Worm (Caenorhabditis elegans): ENCODE data around the gene str-94.

str-94 gene

DNA sequence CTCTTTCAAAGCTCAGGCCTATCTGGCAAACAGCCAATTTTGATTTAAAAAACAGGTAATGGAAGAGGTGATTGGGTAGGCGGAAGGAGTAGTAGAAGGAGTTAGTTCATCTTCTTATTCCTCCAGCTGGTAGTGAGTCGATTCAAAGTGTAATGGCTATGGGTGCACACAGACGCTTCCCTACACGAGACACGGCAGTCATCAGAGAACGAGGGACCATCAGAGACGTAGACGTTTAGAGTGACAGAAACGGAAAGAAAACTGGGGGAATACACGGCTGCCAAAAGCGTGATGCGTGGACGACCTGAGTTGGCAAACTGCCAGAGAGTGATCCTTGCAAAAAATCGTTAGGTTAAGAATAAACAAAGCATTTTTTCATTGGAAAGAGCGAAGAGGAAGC is 1.7 kb downstream of the str-94 start:
- TF ChIP-seq snpc-4 (tag; optimal IDR thresholded peaks at IDR 0.05) (no peak), daf-16 (GFP tag; optimal IDR thresholded peaks at IDR 0.05) (no peak), daf-16 (tag; optimal IDR thresholded peaks at IDR 0.05) (no peak), set-16 (GFP tag; IDR thresholded peaks at IDR 0.05) (no peak), unc-62 (GFP tag; optimal IDR thresholded peaks at IDR 0.05 in 1 of 2) (peak in 1 of 2 experiments; percentile 83), unc-62 (tag; optimal IDR thresholded peaks at IDR 0.05) (no peak), ceh-20 (GFP tag; IDR thresholded peaks at IDR 0.05) (0 out of 2 replicates have a peak, but pooled peaks have one; percentile 19), lin-1 (GFP tag; IDR thresholded peaks at IDR 0.05) (no peak), daf-12 (tag; optimal IDR thresholded peaks at IDR 0.05) (no peak), ceh-28 (tag; optimal IDR thresholded peaks at IDR 0.05) (no peak), F44E2.7 (GFP tag; IDR thresholded peaks at IDR 0.05) (no peak), egl-27 (tag; optimal IDR thresholded peaks at IDR 0.05) (no peak), hlh-11 (tag; optimal IDR thresholded peaks at IDR 0.05) (peak; percentile 52), ceh-44 (GFP tag; IDR thresholded peaks at IDR 0.05) (no peak), lsy-2 (tag; optimal IDR thresholded peaks at IDR 0.05) (peak in 1 of 2 experiments; percentile 28), vab-7 (GFP tag; IDR thresholded peaks at IDR 0.05) (no peak), aha-1 (tag) (peak; percentile 11), fkh-10 (GFP tag; optimal IDR thresholded peaks at IDR 0.05) (no peak), F49E8.2 (tag; optimal IDR thresholded peaks at IDR 0.05; ENCODE audit: borderline replicate concordance) (no peak), dmd-9 (GFP tag; IDR thresholded peaks at IDR 0.05) (no peak), ces-1 (GFP tag; optimal IDR thresholded peaks at IDR 0.05) (no peak), lin-13 (GFP tag; optimal IDR thresholded peaks at IDR 0.05) (no peak), Y105C5A.15 (GFP tag; IDR thresholded peaks at IDR 0.05) (no peak), F10B5.3 (tag; optimal IDR thresholded peaks at IDR 0.05) (no peak), F26F4.8 (GFP tag; conservative IDR thresholded peaks at IDR 0.05) (no peak), hmg-1.1 (GFP tag; IDR thresholded peaks at IDR 0.05) (peak; percentile 47; the same call in 1 of the 2 replicates), hlh-30 (tag; optimal IDR thresholded peaks at IDR 0.05; ENCODE audit: insufficient read depth) (peak; percentile 52), zip-2 (tag; optimal IDR thresholded peaks at IDR 0.05) (no peak), skn-1 (tag; optimal IDR thresholded peaks at IDR 0.05) (no peak), mdt-29 (GFP tag; IDR thresholded peaks at IDR 0.05) (no peak), dmd-6 (GFP tag; IDR thresholded peaks at IDR 0.05) (no peak), mdl-1 (tag; optimal IDR thresholded peaks at IDR 0.05) (peak in 1 of 2 experiments; percentile 25), mes-2 (tag; optimal IDR thresholded peaks at IDR 0.05; ENCODE audit: poor library complexity, severe bottlenecking) (no peak), unc-39 (tag; optimal IDR thresholded peaks at IDR 0.05) (no peak)

ce11 chrV:9246260-9246659 is 2.8 kb downstream of the str-94 start, which contains the start of gene aat-2:
Gene aat-2, minus strand, starts transcription at chrV:9246360.
- TF ChIP-seq unc-62 (GFP tag; optimal IDR thresholded peaks at IDR 0.05 in 1 of 2): peak in 1 of 2 experiments; percentile 30
- TF ChIP-seq unc-62 (tag; optimal IDR thresholded peaks at IDR 0.05): no peak
- no peak for TF ChIP-seq tra-1 (GFP tag; IDR thresholded peaks at IDR 0.05)
- TF ChIP-seq lin-38 (GFP tag; IDR thresholded peaks at IDR 0.05): no peak

- TF ChIP-seq R02D3.7 (tag; optimal IDR thresholded peaks at IDR 0.05) (no peak), F44E2.7 (GFP tag; IDR thresholded peaks at IDR 0.05) (no peak), snpc-1.2 (GFP tag; IDR thresholded peaks at IDR 0.05) (no peak), spr-3 (GFP tag; optimal IDR thresholded peaks at IDR 0.05) (no peak), lin-39 (tag; optimal IDR thresholded peaks at IDR 0.05) (no peak), set-16 (GFP tag; IDR thresholded peaks at IDR 0.05) (no peak), nhr-102 (tag; optimal IDR thresholded peaks at IDR 0.05) (no peak), daf-12 (tag; optimal IDR thresholded peaks at IDR 0.05) (no peak), gei-8 (GFP tag; optimal IDR thresholded peaks at IDR 0.05) (no peak), ceh-82 (tag; optimal IDR thresholded peaks at IDR 0.05) (no peak), madf-9 (GFP tag; conservative IDR thresholded peaks at IDR 0.05) (no peak), jun-1 (tag; optimal IDR thresholded peaks at IDR 0.05) (no peak), Y75B8A.6 (GFP tag; IDR thresholded peaks at IDR 0.05) (no peak), lim-7 (GFP tag; IDR thresholded peaks at IDR 0.05) (no peak), daf-8 (GFP tag; IDR thresholded peaks at IDR 0.05) (no peak), nhr-111 (GFP tag; optimal IDR thresholded peaks at IDR 0.05) (no peak), hlh-30 (tag; optimal IDR thresholded peaks at IDR 0.05; ENCODE audit: insufficient read depth) (peak; percentile 55)
These were observed 5.7 kb downstream of the str-94 start, which contains the start of gene glo-4 for ce11 chrV:9243171-9243996. Gene glo-4, minus strand, starts transcription at chrV:9243221.
